Worm (Caenorhabditis elegans) whole organism, late embryonic: ENCODE measurements around the gene F21C10.4.

Experiments used
- C08G9.2 ChIP-seq: sonication (generic microtip); optimal IDR thresholded peaks from 2 replicates; lab custom pipeline; 2016; ENCODE audit warnings: mild to moderate bottlenecking, missing genetic modification characterization, moderate library complexity, missing compliant biosample characterization
- C38D4.7 ChIP-seq: fragments of 200-800 bp; sonication (Bioruptor generic); optimal IDR thresholded peaks from 2 replicates; lab custom pipeline; 2018; ENCODE audit warnings: mild to moderate bottlenecking, missing genetic modification characterization, moderate library complexity, missing compliant biosample characterization
- F13H6.1 ChIP-seq: sonication (generic microtip); optimal IDR thresholded peaks from 2 replicates; lab custom pipeline; 2016; ENCODE audit warnings: missing genetic modification characterization, missing compliant biosample characterization
- K02D7.2 ChIP-seq: sonication (generic microtip); optimal IDR thresholded peaks from 2 replicates; lab custom pipeline; 2017; ENCODE audit warnings: mild to moderate bottlenecking, missing genetic modification characterization, missing compliant biosample characterization
- K09A11.1 ChIP-seq: sonication (generic microtip); optimal IDR thresholded peaks from 2 replicates; lab custom pipeline; 2017; ENCODE audit warnings: antibody characterized with exemption, mild to moderate bottlenecking, missing genetic modification characterization, missing compliant biosample characterization; ENCODE audit not compliant: insufficient read depth
- ceh-14 ChIP-seq: sonication (generic microtip); optimal IDR thresholded peaks from 2 replicates; lab custom pipeline; 2016; ENCODE audit warnings: missing genotype, missing genetic modification characterization, missing compliant biosample characterization
- ceh-22 ChIP-seq: sonication (generic microtip); optimal IDR thresholded peaks from 2 replicates; lab custom pipeline; 2017; ENCODE audit warnings: missing biosample characterization, missing genetic modification characterization
- ceh-30 ChIP-seq: fragments of 150-350 bp; optimal IDR thresholded peaks from 2 replicates; lab custom pipeline; 2014; ENCODE audit warnings: missing biosample characterization, missing genetic modification characterization
- ceh-34 ChIP-seq: sonication (generic microtip); optimal IDR thresholded peaks from 2 replicates; lab custom pipeline; 2016; ENCODE audit warnings: mild to moderate bottlenecking, missing genetic modification characterization, missing compliant biosample characterization
- ceh-45 ChIP-seq: fragments of 200-800 bp; sonication (Bioruptor generic); IDR thresholded peaks from 2 replicates; pipeline ENCODE4 v1.3.6; 2022; ENCODE audit warnings: missing genetic modification reagents, missing genetic modification characterization, missing compliant biosample characterization
- ceh-9 ChIP-seq: sonication (generic microtip); optimal IDR thresholded peaks from 2 replicates; lab custom pipeline; 2016; ENCODE audit warnings: mild to moderate bottlenecking, missing genetic modification characterization, inconsistent platforms, missing compliant biosample characterization
- elt-2 ChIP-seq: sonication (generic microtip); optimal IDR thresholded peaks from 2 replicates; lab custom pipeline; 2016; ENCODE audit warnings: missing genetic modification reagents, missing genetic modification characterization, missing compliant biosample characterization
- elt-4 ChIP-seq: sonication (generic microtip); optimal IDR thresholded peaks from 2 replicates; lab custom pipeline; 2016; ENCODE audit warnings: missing genetic modification characterization, missing compliant biosample characterization
- fax-1 ChIP-seq: sonication (generic microtip); optimal IDR thresholded peaks from 2 replicates; lab custom pipeline; 2016; ENCODE audit warnings: missing genotype, missing genetic modification characterization, missing compliant biosample characterization
- hlh-15 ChIP-seq: sonication (generic microtip); optimal IDR thresholded peaks from 2 replicates; lab custom pipeline; 2016; ENCODE audit warnings: missing genetic modification characterization, missing compliant biosample characterization
- hlh-6 ChIP-seq: sonication (generic microtip); optimal IDR thresholded peaks from 2 replicates; lab custom pipeline; 2016; ENCODE audit warnings: missing genotype, missing genetic modification characterization, missing compliant biosample characterization
- lim-6 ChIP-seq: sonication (generic microtip); optimal IDR thresholded peaks from 2 replicates; lab custom pipeline; 2016; ENCODE audit warnings: missing genetic modification characterization, missing compliant biosample characterization
- mec-3 ChIP-seq: sonication (generic microtip); optimal IDR thresholded peaks from 2 replicates; lab custom pipeline; 2016; ENCODE audit warnings: borderline replicate concordance, missing genetic modification characterization, missing compliant biosample characterization
- nhr-232 ChIP-seq: sonication (generic microtip); optimal IDR thresholded peaks from 2 replicates; lab custom pipeline; 2016; ENCODE audit warnings: missing genetic modification characterization, missing compliant biosample characterization
- odd-2 ChIP-seq: sonication (generic microtip); optimal IDR thresholded peaks from 2 replicates; lab custom pipeline; 2017; ENCODE audit warnings: antibody characterized with exemption, mild to moderate bottlenecking, missing genetic modification characterization, missing compliant biosample characterization
- pat-9 ChIP-seq: fragments of 200-800 bp; sonication (Bioruptor generic); optimal IDR thresholded peaks from 2 replicates; lab custom pipeline; 2018; ENCODE audit warnings: mild to moderate bottlenecking, missing genetic modification characterization, moderate library complexity, missing compliant biosample characterization
- pax-1 ChIP-seq: fragments of 150-350 bp; optimal IDR thresholded peaks from 2 replicates; lab custom pipeline; 2014; ENCODE audit warnings: missing biosample characterization, missing genetic modification characterization
- pha-2 ChIP-seq: sonication (generic microtip); optimal IDR thresholded peaks from 2 replicates; lab custom pipeline; 2017; ENCODE audit warnings: mild to moderate bottlenecking, missing genetic modification characterization, missing compliant biosample characterization
- pros-1 ChIP-seq: fragments of 150-350 bp; optimal IDR thresholded peaks from 2 replicates; lab custom pipeline; 2014; ENCODE audit warnings: missing biosample characterization, missing genetic modification reagents, missing genetic modification characterization
- ref-2 ChIP-seq: sonication (generic microtip); optimal IDR thresholded peaks from 2 replicates; lab custom pipeline; 2016; ENCODE audit warnings: missing genetic modification characterization, missing compliant biosample characterization
- sox-2 ChIP-seq: fragments of 200-800 bp; sonication (Bioruptor generic); IDR thresholded peaks from 2 replicates; pipeline ENCODE4 v1.3.6; 2022; ENCODE audit warnings: missing genetic modification reagents, missing genetic modification characterization, missing compliant biosample characterization
- syd-9 ChIP-seq: sonication (generic microtip); optimal IDR thresholded peaks from 2 replicates; lab custom pipeline; 2016; ENCODE audit warnings: mild to moderate bottlenecking, missing genetic modification characterization, moderate library complexity, missing compliant biosample characterization
- tbx-7 ChIP-seq: sonication (generic microtip); optimal IDR thresholded peaks from 2 replicates; lab custom pipeline; 2016; ENCODE audit warnings: missing genotype, missing genetic modification characterization, missing compliant biosample characterization
- unc-3 ChIP-seq, 2 experiments: fragments of 200-800 bp in 1 of 2; sonication (Bioruptor generic) in 1 of 2; sonication (generic microtip) in 1 of 2; conservative IDR thresholded peaks in 1 of 2; optimal IDR thresholded peaks in 1 of 2; 2 replicates each; pipeline versions ENCODE4 v1.3.6 to Lab custom; 2016 to 2022; ENCODE audit warnings: missing compliant biosample characterization in 2 of 2, missing genetic modification characterization in 2 of 2, missing genetic modification reagents in 1 of 2
- unc-42 ChIP-seq: sonication (generic microtip); optimal IDR thresholded peaks from 2 replicates; lab custom pipeline; 2016; ENCODE audit warnings: missing genotype, missing genetic modification characterization, missing compliant biosample characterization
- unc-86 ChIP-seq: sonication (generic microtip); optimal IDR thresholded peaks from 2 replicates; lab custom pipeline; 2016; ENCODE audit warnings: missing genetic modification characterization, missing compliant biosample characterization
- ztf-16 ChIP-seq: sonication (generic microtip); optimal IDR thresholded peaks from 2 replicates; lab custom pipeline; 2017; ENCODE audit warnings: missing genetic modification characterization, missing compliant biosample characterization

F21C10.4 gene

DNA sequence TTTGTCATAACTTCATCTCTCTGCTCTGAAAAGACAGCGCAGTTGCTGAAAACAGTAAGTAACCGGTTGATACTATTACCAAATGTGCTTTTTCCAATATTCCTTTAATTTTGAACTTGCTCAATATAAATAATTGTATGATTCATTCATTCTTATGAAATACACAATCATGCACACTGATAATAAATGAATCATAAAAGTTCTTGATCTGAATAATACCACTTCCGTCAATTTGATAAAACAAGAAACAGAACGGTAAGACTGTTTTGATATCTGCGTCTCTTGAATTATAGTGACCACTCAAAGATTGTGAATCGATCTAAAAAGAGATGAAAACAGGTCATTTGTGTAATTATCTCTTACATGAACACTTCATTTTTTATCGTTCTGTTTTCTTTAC, at the start of gene F21C10.4:
Gene F21C10.4 (plus strand): TSS at position 301 of the 400 bp plus-strand sequence.
- TF ChIP-seq pax-1 (tag; lab: Kevin White, UChicago) (no peak), elt-2 (tag; lab: Kevin White, UChicago) (no peak), ztf-16 (no peak), ceh-45 (GFP tag; lab: Robert Waterston, UW) (no peak), unc-42 (tag; lab: Kevin White, UChicago) (no peak), pros-1 (no peak), elt-4 (tag; lab: Kevin White, UChicago) (no peak), ceh-22 (tag; lab: Kevin White, UChicago) (no peak), ceh-34 (tag; lab: Kevin White, UChicago) (no peak), pha-2 (no peak), C38D4.7 (GFP tag; lab: Kevin White, UChicago) (no peak), unc-3 (GFP tag; conservative IDR thresholded peaks at IDR 0.05; lab: Robert Waterston, UW) (no peak), unc-3 (tag; optimal IDR thresholded peaks at IDR 0.05; lab: Kevin White, UChicago) (no peak)

- TF ChIP-seq pax-1 (tag; lab: Kevin White, UChicago) (no peak), ref-2 (tag; lab: Kevin White, UChicago) (no peak), pros-1 (no peak), hlh-15 (tag; lab: Kevin White, UChicago) (no peak), unc-42 (tag; lab: Kevin White, UChicago) (no peak), K09A11.1 (tag; lab: Kevin White, UChicago) (no peak), ceh-22 (tag; lab: Kevin White, UChicago) (no peak), tbx-7 (no peak), syd-9 (tag; lab: Kevin White, UChicago) (no peak), lim-6 (tag; lab: Kevin White, UChicago) (no peak)
Measured at ce11 chrV:9078067-9078581, 48.3 kb upstream of the F21C10.4 start.

- peak; percentile 73 for TF ChIP-seq elt-2 (tag; lab: Kevin White, UChicago)
- TF ChIP-seq C38D4.7 (GFP tag; lab: Kevin White, UChicago) = no peak
- no peak for TF ChIP-seq sox-2 (GFP tag; lab: Robert Waterston, UW)
- no peak for TF ChIP-seq unc-86 (tag; lab: Kevin White, UChicago)
Measured at ce11 chrV:9078815-9079525, 47.4 kb upstream of the F21C10.4 start.

- TF ChIP-seq elt-2 (tag; lab: Kevin White, UChicago) (peak; percentile 44), F13H6.1 (tag; lab: Kevin White, UChicago) (no peak)
Measured at ce11 chrV:9079965-9080432, 46.4 kb upstream of the F21C10.4 start.

- TF ChIP-seq fax-1 (no peak), pat-9 (tag; lab: Kevin White, UChicago) (no peak), K02D7.2 (tag; lab: Kevin White, UChicago) (no peak), ceh-34 (tag; lab: Kevin White, UChicago) (no peak), nhr-232 (tag; lab: Kevin White, UChicago) (no peak), ceh-14 (tag; lab: Kevin White, UChicago) (no peak), C08G9.2 (tag; lab: Kevin White, UChicago) (no peak), pha-2 (no peak), ceh-9 (tag; lab: Kevin White, UChicago) (no peak), unc-3 (GFP tag; conservative IDR thresholded peaks at IDR 0.05; lab: Robert Waterston, UW) (no peak), unc-3 (tag; optimal IDR thresholded peaks at IDR 0.05; lab: Kevin White, UChicago) (no peak)
- TF ChIP-seq, all 69 proteins: peak for 0
Measured at ce11 chrV:9081410-9081809, 45.0 kb upstream of the F21C10.4 start.

ce11 chrV:9082350-9082749, 44.1 kb upstream of the F21C10.4 start:
- TF ChIP-seq pax-1 (tag; lab: Kevin White, UChicago) = no peak
- TF ChIP-seq hlh-6 = no peak
- TF ChIP-seq fax-1 = no peak
- no peak for TF ChIP-seq odd-2 (tag; lab: Kevin White, UChicago)
- no peak for TF ChIP-seq mec-3 (tag; lab: Kevin White, UChicago)
- TF ChIP-seq K02D7.2 (tag; lab: Kevin White, UChicago) = no peak
- no peak for TF ChIP-seq ceh-30 (tag; lab: Kevin White, UChicago)
